Worm (Caenorhabditis elegans) whole organism, L1 larva: ENCODE data around the gene mdf-2.
A peak's percentile ranks its signal among the peaks of the same experiment; 100 is the strongest.

ENCODE experiments used
- F16B12.6 ChIP-seq: fragments of 150-350 bp; optimal IDR thresholded peaks from 2 replicates; lab custom pipeline; 2014; ENCODE audit warnings: missing biosample characterization, missing genetic modification characterization
- Y116A8C.19 ChIP-seq: sonication (generic microtip); optimal IDR thresholded peaks from 2 replicates; lab custom pipeline; 2016; ENCODE audit warnings: missing compliant biosample characterization, missing genetic modification characterization, borderline replicate concordance
- aha-1 ChIP-seq: fragments of 150-350 bp; optimal IDR thresholded peaks from 2 replicates; lab custom pipeline; 2014; ENCODE audit warnings: missing biosample characterization, missing genetic modification characterization
- alr-1 ChIP-seq: fragments of 200-800 bp; sonication (Bioruptor generic); optimal IDR thresholded peaks from 2 replicates; lab custom pipeline; 2018; ENCODE audit warnings: borderline replicate concordance, mild to moderate bottlenecking, missing genetic modification characterization, missing compliant biosample characterization
- ama-1 ChIP-seq: fragments of 150-350 bp; optimal IDR thresholded peaks from 2 replicates; lab custom pipeline; 2014
- ceh-8 ChIP-seq: fragments of 200-800 bp; sonication (Bioruptor generic); optimal IDR thresholded peaks from 2 replicates; lab custom pipeline; 2018; ENCODE audit warnings: mild to moderate bottlenecking, missing genetic modification characterization, moderate library complexity, missing compliant biosample characterization
- ceh-88 ChIP-seq: fragments of 200-800 bp; sonication (Bioruptor generic); IDR thresholded peaks from 2 replicates; pipeline ENCODE4 v1.3.6; 2022; ENCODE audit warnings: missing genetic modification characterization, missing compliant biosample characterization
- ceh-90 ChIP-seq: sonication (generic microtip); optimal IDR thresholded peaks from 2 replicates; lab custom pipeline; 2016; ENCODE audit warnings: missing genetic modification characterization, missing compliant biosample characterization
- ces-1 ChIP-seq: fragments of 150-350 bp; optimal IDR thresholded peaks from 2 replicates; lab custom pipeline; 2014; ENCODE audit warnings: missing biosample characterization, missing genetic modification reagents, missing genetic modification characterization
- efl-1 ChIP-seq, 4 experiments: fragments of 150-350 bp; optimal IDR thresholded peaks in 3 of 4; peaks in 1 of 4; 1 replicate in 1 of 4; 2 replicates in 3 of 4; lab custom pipeline; 2014; ENCODE audit warnings: missing biosample characterization in 2 of 4, missing genetic modification characterization in 2 of 4, missing genetic modification reagents in 2 of 4
- efl-3 ChIP-seq: fragments of 200-800 bp; sonication (Bioruptor generic); optimal IDR thresholded peaks from 2 replicates; lab custom pipeline; 2018; ENCODE audit warnings: mild to moderate bottlenecking, missing genetic modification characterization, missing compliant biosample characterization
- egl-13 ChIP-seq: sonication (generic microtip); optimal IDR thresholded peaks from 2 replicates; lab custom pipeline; 2016; ENCODE audit warnings: missing genotype, missing genetic modification reagents, missing genetic modification characterization, missing compliant biosample characterization
- elt-3 ChIP-seq, 6 experiments: fragments of 150-350 bp in 1 of 6; sonication (generic microtip); optimal IDR thresholded peaks; 2 replicates each; lab custom pipeline; 2017 to 2018; ENCODE audit warnings: missing biosample characterization in 6 of 6, missing genetic modification characterization in 6 of 6, inconsistent platforms in 1 of 6
- ets-5 ChIP-seq: fragments of 200-800 bp; sonication (Bioruptor generic); IDR thresholded peaks from 2 replicates; pipeline ENCODE4 v1.3.6; 2022; ENCODE audit warnings: missing genetic modification characterization, missing compliant biosample characterization
- fkh-8 ChIP-seq: sonication (generic microtip); optimal IDR thresholded peaks from 2 replicates; lab custom pipeline; 2016; ENCODE audit warnings: mild to moderate bottlenecking, missing genetic modification characterization, missing compliant biosample characterization
- grh-1 ChIP-seq: fragments of 200-800 bp; sonication (Bioruptor generic); IDR thresholded peaks from 2 replicates; pipeline ENCODE4 v1.3.6; 2022; ENCODE audit warnings: missing genetic modification reagents, missing genetic modification characterization, missing compliant biosample characterization
- irx-1 ChIP-seq: sonication (generic microtip); optimal IDR thresholded peaks from 2 replicates; lab custom pipeline; 2016; ENCODE audit warnings: missing genetic modification characterization, missing compliant biosample characterization
- lin-13 ChIP-seq: fragments of 150-350 bp; optimal IDR thresholded peaks from 2 replicates; lab custom pipeline; 2014; ENCODE audit warnings: missing biosample characterization, missing genetic modification reagents, missing genetic modification characterization
- lin-15B ChIP-seq: fragments of 150-350 bp; sonication (generic microtip); optimal IDR thresholded peaks from 3 replicates; lab custom pipeline; 2014; ENCODE audit warnings: missing biosample characterization, missing genetic modification characterization
- lin-39 ChIP-seq: fragments of 150-350 bp; optimal IDR thresholded peaks from 2 replicates; lab custom pipeline; 2014; ENCODE audit warnings: missing biosample characterization, missing genetic modification reagents, missing genetic modification characterization
- mab-9 ChIP-seq: fragments of 200-800 bp; sonication (Bioruptor generic); IDR thresholded peaks from 2 replicates; pipeline ENCODE4 v1.3.6; 2022; ENCODE audit warnings: missing genetic modification reagents, missing genetic modification characterization, missing compliant biosample characterization
- mef-2 ChIP-seq: fragments of 150-350 bp; optimal IDR thresholded peaks from 2 replicates; lab custom pipeline; 2014; ENCODE audit warnings: missing biosample characterization, missing genetic modification characterization
- nhr-19 ChIP-seq: fragments of 200-800 bp; sonication (Bioruptor generic); conservative IDR thresholded peaks from 2 replicates; pipeline ENCODE4 v1.3.6; 2022; ENCODE audit warnings: missing genetic modification characterization, missing compliant biosample characterization
- nhr-28 ChIP-seq: fragments of 150-350 bp; optimal IDR thresholded peaks from 2 replicates; lab custom pipeline; 2014; ENCODE audit warnings: missing biosample characterization, missing genetic modification characterization
- nhr-76 ChIP-seq: sonication (generic microtip); optimal IDR thresholded peaks from 2 replicates; lab custom pipeline; 2017; ENCODE audit warnings: missing biosample characterization, missing genetic modification characterization
- nhr-90 ChIP-seq: sonication (generic microtip); optimal IDR thresholded peaks from 2 replicates; lab custom pipeline; 2016; ENCODE audit warnings: mild to moderate bottlenecking, missing genetic modification characterization, missing compliant biosample characterization; ENCODE audit not compliant: poor library complexity
- pax-3 ChIP-seq: fragments of 200-800 bp; sonication (Bioruptor generic); optimal IDR thresholded peaks from 2 replicates; lab custom pipeline; 2018; ENCODE audit warnings: mild to moderate bottlenecking, missing genetic modification characterization, moderate library complexity, missing compliant biosample characterization
- rnt-1 ChIP-seq: sonication (generic microtip); optimal IDR thresholded peaks from 2 replicates; lab custom pipeline; 2016; ENCODE audit warnings: mild to moderate bottlenecking, missing genetic modification characterization, moderate library complexity, missing compliant biosample characterization
- snpc-4 ChIP-seq: fragments of 150-350 bp; optimal IDR thresholded peaks from 2 replicates; lab custom pipeline; 2014; ENCODE audit warnings: missing biosample characterization, missing genetic modification characterization
- sup-37 ChIP-seq: fragments of 200-800 bp; sonication (Bioruptor generic); optimal IDR thresholded peaks from 2 replicates; lab custom pipeline; 2018; ENCODE audit warnings: mild to moderate bottlenecking, missing genetic modification characterization, missing compliant biosample characterization
- tlp-1 ChIP-seq: fragments of 150-350 bp; optimal IDR thresholded peaks from 2 replicates; lab custom pipeline; 2014; ENCODE audit warnings: missing biosample characterization, missing genetic modification characterization
- unc-130 ChIP-seq: fragments of 150-350 bp; optimal IDR thresholded peaks from 2 replicates; lab custom pipeline; 2017; ENCODE audit warnings: missing biosample characterization, missing genetic modification characterization, inconsistent platforms
- unc-86 ChIP-seq: sonication (generic microtip); optimal IDR thresholded peaks from 2 replicates; lab custom pipeline; 2016; ENCODE audit warnings: missing genetic modification characterization, missing compliant biosample characterization
- unc-98 ChIP-seq: fragments of 200-800 bp; sonication (Bioruptor generic); IDR thresholded peaks from 2 replicates; pipeline ENCODE4 v1.3.6; 2022; ENCODE audit warnings: missing genetic modification characterization, missing compliant biosample characterization
- vab-15 ChIP-seq: sonication (generic microtip); optimal IDR thresholded peaks from 2 replicates; lab custom pipeline; 2017; ENCODE audit warnings: missing genotype, mild to moderate bottlenecking, missing genetic modification characterization, missing compliant biosample characterization

Gene mdf-2

DNA sequence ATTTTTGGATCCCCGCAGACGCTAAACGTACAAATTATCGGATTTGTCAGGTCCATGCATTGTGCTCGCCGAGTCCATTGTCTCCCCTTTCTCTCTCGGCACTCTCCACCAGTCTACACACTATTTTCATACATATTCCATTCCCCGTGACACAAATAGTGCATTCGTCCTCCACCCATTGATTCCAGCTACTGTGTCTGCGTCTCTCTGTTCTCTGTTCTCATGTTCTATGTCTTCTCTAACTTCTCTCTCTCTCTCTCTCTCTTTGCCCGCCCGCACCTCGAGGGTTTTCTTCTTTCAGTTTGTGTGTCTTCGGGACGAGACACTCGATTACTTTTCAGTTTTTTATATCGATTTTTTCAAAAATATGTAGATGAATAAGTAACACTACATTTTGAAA is 41.3 kb downstream of the mdf-2 start (continued):
- TF ChIP-seq egl-13 (tag; lab: Kevin White, UChicago) (peak; percentile 59), ama-1 (peak; percentile 83), ceh-90 (tag; lab: Kevin White, UChicago) (no peak), grh-1 (peak; percentile 50), efl-1 (optimal IDR thresholded peaks at IDR 0.05; lab: Kevin White, UChicago) (peak; percentile 85 to 90), efl-1 (GFP tag; optimal IDR thresholded peaks at IDR 0.05 in 1 of 2; lab: Kevin White, UChicago) (peak; percentile 74 to 97), elt-3 (tag; optimal IDR thresholded peaks at IDR 0.05; lab: Kevin White, UChicago) (peak in 2 of 6 experiments; percentile 13 to 24), unc-98 (GFP tag; lab: Robert Waterston, UW) (no peak), efl-3 (GFP tag; lab: Kevin White, UChicago) (no peak), unc-130 (tag; lab: Kevin White, UChicago) (peak; percentile 57), sup-37 (GFP tag; lab: Kevin White, UChicago) (peak; percentile 31), Y116A8C.19 (no peak), lin-15B (tag; lab: Kevin White, UChicago) (peak; percentile 10), snpc-4 (tag; lab: Kevin White, UChicago) (peak; percentile 23), ces-1 (no peak), ceh-88 (no peak), nhr-28 (tag; lab: Kevin White, UChicago) (no peak), fkh-8 (tag; lab: Kevin White, UChicago) (peak; percentile 85), vab-15 (no peak), mef-2 (peak; percentile 38), ets-5 (GFP tag; lab: Robert Waterston, UW) (no peak), unc-86 (peak; percentile 93), pax-3 (tag; lab: Kevin White, UChicago) (peak; percentile 53), tlp-1 (tag; lab: Kevin White, UChicago) (no peak), F16B12.6 (tag; lab: Kevin White, UChicago) (peak; percentile 39), ceh-8 (GFP tag; lab: Kevin White, UChicago) (no peak), alr-1 (tag; lab: Kevin White, UChicago) (no peak), lin-13 (GFP tag; lab: Kevin White, UChicago) (peak; percentile 89), nhr-19 (GFP tag; lab: Robert Waterston, UW) (peak; percentile 90), mab-9 (GFP tag; lab: Robert Waterston, UW) (no peak), lin-39 (tag; lab: Kevin White, UChicago) (peak; percentile 38), aha-1 (tag; lab: Kevin White, UChicago) (peak; percentile 33), nhr-76 (tag; lab: Kevin White, UChicago) (no peak), irx-1 (tag; lab: Kevin White, UChicago) (peak; percentile 73), rnt-1 (tag; lab: Kevin White, UChicago) (peak; percentile 90)

DNA sequence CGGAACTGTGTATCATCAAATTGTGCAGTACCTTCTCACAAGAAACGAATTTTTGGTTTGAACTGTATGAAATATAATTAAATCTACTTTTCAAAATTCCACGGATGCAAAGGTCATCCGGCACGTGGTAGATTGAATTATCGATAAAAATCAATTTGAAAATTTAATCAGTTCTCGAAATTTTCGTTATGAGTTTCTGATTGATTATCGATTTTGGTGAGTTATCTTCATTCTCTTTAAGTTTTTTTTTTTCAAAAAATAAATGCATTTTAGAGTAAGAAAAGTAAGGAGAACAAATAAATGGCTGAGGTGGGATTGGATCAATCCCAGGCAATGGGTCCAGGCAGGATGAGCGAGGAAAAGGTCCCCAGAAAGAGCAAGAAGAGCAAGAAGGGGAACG is 43.5 kb downstream of the mdf-2 start, which contains the start of gene Y69A2AR.47:
Gene Y69A2AR.47, plus strand, starts transcription at position 301 of the 400 bp plus-strand sequence.
- TF ChIP-seq nhr-90: no peak
